Worm (Caenorhabditis elegans) whole organism, early embryonic: Measurements from ENCODE around the gene cwc-15.

Experiments
- F13C5.2 ChIP-seq: sonication (generic microtip); optimal IDR thresholded peaks from 2 replicates; lab custom pipeline; 2017; ENCODE audit warnings: mild to moderate bottlenecking, missing genetic modification characterization, inconsistent platforms, missing compliant biosample characterization
- aly-1 ChIP-seq: sonication (generic microtip); optimal IDR thresholded peaks from 2 replicates; lab custom pipeline; 2016; ENCODE audit warnings: missing genetic modification characterization, missing compliant biosample characterization
- ama-1 ChIP-seq: fragments of 150-350 bp; optimal IDR thresholded peaks from 2 replicates; lab custom pipeline; 2014
- ceh-36 ChIP-seq: sonication (generic microtip); optimal IDR thresholded peaks from 2 replicates; lab custom pipeline; 2016; ENCODE audit warnings: missing genetic modification characterization, inconsistent platforms, missing compliant biosample characterization
- ets-7 ChIP-seq: sonication (generic microtip); optimal IDR thresholded peaks from 2 replicates; lab custom pipeline; 2016; ENCODE audit warnings: missing genotype, missing genetic modification characterization, missing compliant biosample characterization
- hmbx-1 ChIP-seq: sonication (generic microtip); optimal IDR thresholded peaks from 2 replicates; lab custom pipeline; 2016; ENCODE audit warnings: mild to moderate bottlenecking, missing genetic modification characterization, missing compliant biosample characterization
- hmg-4 ChIP-seq: fragments of 200-800 bp; sonication (Bioruptor generic); optimal IDR thresholded peaks from 2 replicates; lab custom pipeline; 2018; ENCODE audit warnings: mild to moderate bottlenecking, missing genetic modification characterization, missing compliant biosample characterization
- pes-1 ChIP-seq: fragments of 200-800 bp; sonication (Bioruptor generic); IDR thresholded peaks from 2 replicates; pipeline ENCODE4 v1.3.6; 2022; ENCODE audit warnings: missing genetic modification reagents, missing genetic modification characterization, missing compliant biosample characterization
- scrt-1 ChIP-seq: fragments of 200-800 bp; sonication (Bioruptor generic); IDR thresholded peaks from 2 replicates; pipeline ENCODE4 v1.3.6; 2022; ENCODE audit warnings: missing genetic modification characterization, missing compliant biosample characterization
- sea-1 ChIP-seq: fragments of 200-800 bp; sonication (Bioruptor generic); conservative IDR thresholded peaks from 2 replicates; pipeline ENCODE4 v1.3.6; 2022; ENCODE audit warnings: missing genetic modification characterization, missing compliant biosample characterization
- tbx-11 ChIP-seq: fragments of 200-800 bp; sonication (Bioruptor generic); IDR thresholded peaks from 2 replicates; pipeline ENCODE4 v1.3.6; 2022; ENCODE audit warnings: missing genetic modification characterization, missing compliant biosample characterization
- tra-4 ChIP-seq: sonication (generic microtip); optimal IDR thresholded peaks from 2 replicates; lab custom pipeline; 2017; ENCODE audit warnings: missing genetic modification characterization, missing compliant biosample characterization

ce11 chrV:15978232-15978764, 44.9 kb upstream of the cwc-15 start, which contains the start of gene oac-20:
- TF ChIP-seq pes-1 (GFP tag; lab: Robert Waterston, UW) (no peak), sea-1 (GFP tag; lab: Robert Waterston, UW) (no peak), tbx-11 (GFP tag; lab: Robert Waterston, UW) (no peak), scrt-1 (GFP tag; lab: Robert Waterston, UW) (no peak), ets-7 (no peak), hmg-4 (GFP tag; lab: Kevin White, UChicago) (no peak), ama-1 (no peak), hmbx-1 (tag; lab: Kevin White, UChicago) (no peak), F13C5.2 (tag; lab: Kevin White, UChicago) (no peak), aly-1 (tag; lab: Kevin White, UChicago) (no peak), ceh-36 (tag; lab: Kevin White, UChicago) (no peak), tra-4 (tag; lab: Kevin White, UChicago) (no peak)
